ENCODE assay signal across 3 fruit fly cellular contexts in the genomic region with DNA sequence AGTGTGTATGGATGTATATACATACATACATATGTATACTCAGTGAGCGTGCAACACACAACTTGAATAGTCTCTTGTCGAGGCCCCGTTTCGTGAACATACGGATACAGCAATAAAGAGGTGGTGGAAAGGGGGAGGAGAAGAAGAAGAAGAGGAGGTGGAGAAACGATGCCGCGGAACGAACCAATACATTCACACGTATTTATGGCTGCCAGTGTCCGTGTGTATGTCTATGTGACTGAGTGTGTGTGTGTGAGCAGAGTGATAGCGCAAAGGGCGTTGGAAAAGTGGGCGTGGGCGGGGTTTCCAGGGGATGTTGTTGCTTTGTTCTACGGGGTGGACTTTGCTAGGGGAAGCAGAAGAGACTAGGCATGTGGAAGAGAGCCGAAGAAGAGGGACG.
A peak's percentile ranks its signal among the peaks of the same experiment; 100 is the strongest.
TF ChIP-seq lines count a peak whose summit lies in the region.

No protein-coding gene starts in this region.

TF ChIP-seq in whole organism, adult, 20 proteins besides CTCF, POLR2A, EP300 and RAD21 (continued from another document):
- TF ChIP-seq CG1620 (GFP tag; optimal IDR thresholded peaks at IDR 0.05; lab: Kevin White, UChicago): no peak
- no peak for TF ChIP-seq CG33017 (tag; optimal IDR thresholded peaks at IDR 0.05; lab: Kevin White, UChicago)

TF ChIP-seq in whole organism, embryonic, 481 proteins besides CTCF, POLR2A, EP300 and RAD21 (continued from another document and continues in another):
- TF ChIP-seq CG12391 (tag; optimal IDR thresholded peaks at IDR 0.05; lab: Kevin White, UChicago) (no peak), kah (GFP tag; optimal IDR thresholded peaks at IDR 0.05; lab: Kevin White, UChicago) (no peak), cad (GFP tag; optimal IDR thresholded peaks at IDR 0.05; lab: Kevin White, UChicago) (peak; percentile 82), sqz (GFP tag; optimal IDR thresholded peaks at IDR 0.05; lab: Kevin White, UChicago) (peak; percentile 52), pfk (GFP tag; optimal IDR thresholded peaks at IDR 0.05; lab: Kevin White, UChicago) (peak; percentile 80), Bgb (GFP tag; IDR thresholded peaks at IDR 0.05; lab: Robert Waterston, UW; ENCODE audit: partially characterized antibody) (no peak), CrebB (tag; optimal IDR thresholded peaks at IDR 0.05; lab: Kevin White, UChicago) (peak; percentile 23), ttk (GFP tag; IDR thresholded peaks at IDR 0.05; lab: Robert Waterston, UW) (peak; percentile 68), CG3065 (GFP tag; optimal IDR thresholded peaks at IDR 0.05; lab: Kevin White, UChicago) (peak; percentile 91), Hmr (GFP tag; optimal IDR thresholded peaks at IDR 0.05; lab: Kevin White, UChicago) (peak; percentile 7), sim (GFP tag; IDR thresholded peaks at IDR 0.05; lab: Robert Waterston, UW) (no peak), ranshi (GFP tag; IDR thresholded peaks at IDR 0.05; lab: Robert Waterston, UW) (no peak), ab (GFP tag; optimal IDR thresholded peaks at IDR 0.05; lab: Kevin White, UChicago) (no peak), CG10959 (GFP tag; IDR thresholded peaks at IDR 0.05; lab: Robert Waterston, UW) (no peak), Nf-YC (tag; optimal IDR thresholded peaks at IDR 0.05; lab: Kevin White, UChicago) (peak; percentile 61), slbo (GFP tag; IDR thresholded peaks at IDR 0.05; lab: Robert Waterston, UW) (no peak), peb (GFP tag; IDR thresholded peaks at IDR 0.05; lab: Robert Waterston, UW) (no peak), CG4328 (GFP tag; optimal IDR thresholded peaks at IDR 0.05; lab: Kevin White, UChicago) (peak; percentile 36), ssp (GFP tag; IDR thresholded peaks at IDR 0.05; lab: Robert Waterston, UW) (no peak), danr (GFP tag; IDR thresholded peaks at IDR 0.05; lab: Robert Waterston, UW) (no peak), psq (GFP tag; optimal IDR thresholded peaks at IDR 0.05; lab: Kevin White, UChicago) (peak; percentile 75), CG15269 (tag; optimal IDR thresholded peaks at IDR 0.05; lab: Kevin White, UChicago) (no peak), Lhr (GFP tag; optimal IDR thresholded peaks at IDR 0.05; lab: Kevin White, UChicago) (no peak), Hr78 (GFP tag; optimal IDR thresholded peaks at IDR 0.05; lab: Kevin White, UChicago) (peak in 1 of 2 experiments; percentile 11), sens-2 (GFP tag; IDR thresholded peaks at IDR 0.05; lab: Robert Waterston, UW) (no peak), CG2120 (GFP tag; optimal IDR thresholded peaks at IDR 0.05; lab: Kevin White, UChicago) (no peak), CG12219 (GFP tag; optimal IDR thresholded peaks at IDR 0.05; lab: Kevin White, UChicago) (no peak), CG10654 (GFP tag; optimal IDR thresholded peaks at IDR 0.05; lab: Kevin White, UChicago) (no peak), CG15011 (GFP tag; optimal IDR thresholded peaks at IDR 0.05; lab: Kevin White, UChicago) (no peak), CG17829 (tag; optimal IDR thresholded peaks at IDR 0.05; lab: Kevin White, UChicago) (no peak), btn (GFP tag; optimal IDR thresholded peaks at IDR 0.05; lab: Kevin White, UChicago) (no peak), Ets97D (GFP tag; optimal IDR thresholded peaks at IDR 0.05; lab: Kevin White, UChicago) (no peak), CG10267 (tag; optimal IDR thresholded peaks at IDR 0.05; lab: Kevin White, UChicago) (no peak), CG16815 (GFP tag; optimal IDR thresholded peaks at IDR 0.05; lab: Kevin White, UChicago) (no peak), CG3407 (GFP tag; optimal IDR thresholded peaks at IDR 0.05; lab: Kevin White, UChicago) (no peak), Atf6 (GFP tag; IDR thresholded peaks at IDR 0.05; lab: Robert Waterston, UW) (no peak), pita (GFP tag; optimal IDR thresholded peaks at IDR 0.05; lab: Kevin White, UChicago) (no peak), gt (GFP tag; IDR thresholded peaks at IDR 0.05; lab: Robert Waterston, UW) (no peak), CoRest (tag; optimal IDR thresholded peaks at IDR 0.05; lab: Kevin White, UChicago) (peak; percentile 26), nom (GFP tag; optimal IDR thresholded peaks at IDR 0.05; lab: Kevin White, UChicago) (peak; percentile 63), CG4424 (GFP tag; optimal IDR thresholded peaks at IDR 0.05; lab: Kevin White, UChicago) (no peak), CG12769 (tag; optimal IDR thresholded peaks at IDR 0.05; lab: Kevin White, UChicago) (peak; percentile 49), B-H2 (GFP tag; optimal IDR thresholded peaks at IDR 0.05; lab: Kevin White, UChicago) (peak; percentile 54), Dp (GFP tag; optimal IDR thresholded peaks at IDR 0.05; lab: Kevin White, UChicago) (no peak), CG12299 (tag; optimal IDR thresholded peaks at IDR 0.05; lab: Kevin White, UChicago) (peak; percentile 70), CG9932 (GFP tag; IDR thresholded peaks at IDR 0.05; lab: Robert Waterston, UW) (no peak), CG15601 (tag; optimal IDR thresholded peaks at IDR 0.05; lab: Kevin White, UChicago) (no peak), abd-A (tag; optimal IDR thresholded peaks at IDR 0.05; lab: Kevin White, UChicago) (peak; percentile 99), nerfin-1 (tag; optimal IDR thresholded peaks at IDR 0.05; lab: Kevin White, UChicago) (peak; percentile 56), wor (GFP tag; IDR thresholded peaks at IDR 0.05; lab: Robert Waterston, UW) (no peak), sug (tag; optimal IDR thresholded peaks at IDR 0.05; lab: Kevin White, UChicago) (peak; percentile 53), cwo (GFP tag; optimal IDR thresholded peaks at IDR 0.05; lab: Kevin White, UChicago) (no peak), unpg (GFP tag; optimal IDR thresholded peaks at IDR 0.05; lab: Kevin White, UChicago) (no peak), Optix (GFP tag; IDR thresholded peaks at IDR 0.05; lab: Robert Waterston, UW) (no peak), Pdp1 (GFP tag; optimal IDR thresholded peaks at IDR 0.05; lab: Kevin White, UChicago) (no peak), CG7987 (GFP tag; optimal IDR thresholded peaks at IDR 0.05; lab: Kevin White, UChicago) (peak; percentile 39), Ptx1 (GFP tag; IDR thresholded peaks at IDR 0.05; lab: Robert Waterston, UW) (no peak), fru (optimal IDR thresholded peaks at IDR 0.05; lab: Kevin White, UChicago) (no peak), Drgx (GFP tag; IDR thresholded peaks at IDR 0.05; lab: Robert Waterston, UW) (0 out of 2 replicates have a peak, but pooled peaks have one; percentile 29), mirr (GFP tag; optimal IDR thresholded peaks at IDR 0.05; lab: Kevin White, UChicago) (peak; percentile 78), scrt (GFP tag; optimal IDR thresholded peaks at IDR 0.05; lab: Kevin White, UChicago) (no peak), D19B (GFP tag; optimal IDR thresholded peaks at IDR 0.05; lab: Kevin White, UChicago) (no peak), CG4360 (GFP tag; IDR thresholded peaks at IDR 0.05; lab: Robert Waterston, UW) (peak; percentile 75), Med (GFP tag; lab: Kevin White, UChicago) (peak; percentile 84), Usf (GFP tag; optimal IDR thresholded peaks at IDR 0.05; lab: Kevin White, UChicago) (no peak), CG2199 (GFP tag; IDR thresholded peaks at IDR 0.05; lab: Robert Waterston, UW) (peak; percentile 57; the same call in 1 of the 3 replicates)

TF ChIP-seq in whole organism, prepupa, 60 proteins besides CTCF, POLR2A, EP300 and RAD21 (continued from another document):
- TF ChIP-seq acj6 (GFP tag; optimal IDR thresholded peaks at IDR 0.05; lab: Kevin White, UChicago) (no peak), CG15336 (GFP tag; IDR thresholded peaks at IDR 0.05; lab: Robert Waterston, UW) (peak; percentile 30; the same call in 1 of the 2 replicates), spab (GFP tag; optimal IDR thresholded peaks at IDR 0.05; lab: Kevin White, UChicago) (no peak), CG6163 (GFP tag; IDR thresholded peaks at IDR 0.05; lab: Robert Waterston, UW) (0 out of 3 replicates have a peak, but pooled peaks have one; percentile 47), CG10669 (GFP tag; optimal IDR thresholded peaks at IDR 0.05; lab: Kevin White, UChicago) (no peak), vri (GFP tag; optimal IDR thresholded peaks at IDR 0.05; lab: Kevin White, UChicago) (no peak), topi (GFP tag; optimal IDR thresholded peaks at IDR 0.05; lab: Kevin White, UChicago) (no peak), Eip78C (GFP tag; lab: Kevin White, UChicago) (peak; percentile 69), CG11762 (GFP tag; optimal IDR thresholded peaks at IDR 0.05; lab: Kevin White, UChicago; ENCODE audit: insufficient read depth) (no peak), Sox15 (GFP tag; optimal IDR thresholded peaks at IDR 0.05; lab: Kevin White, UChicago) (no peak), CG9139 (GFP tag; optimal IDR thresholded peaks at IDR 0.05; lab: Kevin White, UChicago) (peak; percentile 38), CG6854 (GFP tag; optimal IDR thresholded peaks at IDR 0.05; lab: Kevin White, UChicago) (peak; percentile 11), Gug (GFP tag; IDR thresholded peaks at IDR 0.05; lab: Robert Waterston, UW) (peak; percentile 31; the same call in 1 of the 2 replicates), CG32006 (GFP tag; optimal IDR thresholded peaks at IDR 0.05; lab: Kevin White, UChicago) (no peak), CG34406 (GFP tag; optimal IDR thresholded peaks at IDR 0.05; lab: Kevin White, UChicago) (no peak), CG4318 (GFP tag; optimal IDR thresholded peaks at IDR 0.05; lab: Kevin White, UChicago) (no peak), Sox102F (GFP tag; optimal IDR thresholded peaks at IDR 0.05; lab: Kevin White, UChicago) (peak; percentile 6), CG3032 (tag; optimal IDR thresholded peaks at IDR 0.05; lab: Kevin White, UChicago) (no peak), esn (GFP tag; optimal IDR thresholded peaks at IDR 0.05; lab: Kevin White, UChicago) (no peak), OdsH (GFP tag; optimal IDR thresholded peaks at IDR 0.05; lab: Kevin White, UChicago) (no peak), ss (GFP tag; optimal IDR thresholded peaks at IDR 0.05; lab: Kevin White, UChicago) (peak; percentile 74 to 83), net (GFP tag; optimal IDR thresholded peaks at IDR 0.05; lab: Kevin White, UChicago) (no peak), Hr39 (GFP tag; optimal IDR thresholded peaks at IDR 0.05; lab: Kevin White, UChicago) (no peak), CG6792 (GFP tag; optimal IDR thresholded peaks at IDR 0.05; lab: Kevin White, UChicago) (no peak), CG8632 (GFP tag; optimal IDR thresholded peaks at IDR 0.05; lab: Kevin White, UChicago) (no peak), CG8119 (GFP tag; IDR thresholded peaks at IDR 0.05; lab: Robert Waterston, UW) (peak; percentile 52; the same call in 2 of the 3 replicates), CG3919 (GFP tag; optimal IDR thresholded peaks at IDR 0.05; lab: Kevin White, UChicago) (no peak), Hr4 (GFP tag; optimal IDR thresholded peaks at IDR 0.05; lab: Kevin White, UChicago) (no peak), CG11294 (GFP tag; IDR thresholded peaks at IDR 0.05; lab: Robert Waterston, UW) (no peak), CG8319 (GFP tag; optimal IDR thresholded peaks at IDR 0.05; lab: Kevin White, UChicago) (no peak), Hr38 (GFP tag; optimal IDR thresholded peaks at IDR 0.05; lab: Kevin White, UChicago) (no peak), CG1621 (tag; optimal IDR thresholded peaks at IDR 0.05; lab: Kevin White, UChicago) (peak; percentile 65), Smox (GFP tag; optimal IDR thresholded peaks at IDR 0.05; lab: Kevin White, UChicago) (no peak), dac (GFP tag; optimal IDR thresholded peaks at IDR 0.05; lab: Kevin White, UChicago) (no peak), Sox14 (GFP tag; optimal IDR thresholded peaks at IDR 0.05; lab: Kevin White, UChicago) (no peak), CG7368 (GFP tag; optimal IDR thresholded peaks at IDR 0.05; lab: Kevin White, UChicago) (no peak), CG11902 (GFP tag; optimal IDR thresholded peaks at IDR 0.05; lab: Kevin White, UChicago) (no peak), CG6276 (GFP tag; optimal IDR thresholded peaks at IDR 0.05; lab: Kevin White, UChicago) (peak; percentile 20)
TF ChIP-seq in whole organism, prepupa: peak in this region for 17.
